Worm (Caenorhabditis elegans): Measurements from ENCODE around the gene zig-6.
A peak's percentile ranks its signal among the peaks of the same experiment; 100 is the strongest.

DNA sequence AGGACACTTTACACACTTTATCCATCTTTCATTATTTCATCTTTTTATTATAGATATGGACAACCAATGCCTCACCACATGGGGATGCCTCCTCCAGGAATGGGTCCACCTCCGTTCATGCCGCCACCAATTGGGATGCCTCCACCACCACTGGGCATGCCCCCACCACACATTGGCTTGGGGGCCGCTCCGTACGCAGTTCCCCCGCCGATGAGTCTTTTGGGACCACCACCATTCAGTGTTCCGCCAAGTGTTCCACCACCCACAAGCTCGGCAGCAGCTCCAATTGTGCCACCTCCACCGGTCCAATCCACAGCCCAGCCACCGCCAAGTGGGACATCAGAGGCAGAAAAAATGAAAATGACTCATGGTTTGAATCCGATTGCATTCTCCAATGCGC lies 25.9 kb upstream of the zig-6 start:
- TF ChIP-seq egrh-3 (GFP tag; IDR thresholded peaks at IDR 0.05) (peak; percentile 65), ZK185.1 (tag; optimal IDR thresholded peaks at IDR 0.05; ENCODE audit: poor library complexity, severe bottlenecking) (no peak), ccch-3 (GFP tag; optimal IDR thresholded peaks at IDR 0.05) (no peak), mel-28 (tag; optimal IDR thresholded peaks at IDR 0.05; ENCODE audit: borderline replicate concordance) (no peak), dpl-1 (GFP tag; optimal IDR thresholded peaks at IDR 0.05) (no peak), ztf-28 (GFP tag; IDR thresholded peaks at IDR 0.05) (no peak), ztf-3 (GFP tag; optimal IDR thresholded peaks at IDR 0.05) (no peak), nhr-27 (tag; optimal IDR thresholded peaks at IDR 0.05) (no peak), unc-62 (GFP tag; optimal IDR thresholded peaks at IDR 0.05) (no peak), F23B12.7 (tag; optimal IDR thresholded peaks at IDR 0.05; ENCODE audit: insufficient read depth) (no peak), hlh-12 (tag; optimal IDR thresholded peaks at IDR 0.05) (no peak)
